Fruit fly (Drosophila melanogaster) whole organism, embryonic: ENCODE measurements around the gene CG8135.
A peak's percentile ranks its signal among the peaks of the same experiment; 100 is the strongest.

Source experiments
- Ada2b ChIP-seq: fragments of 200-800 bp; sonication (Bioruptor generic); IDR thresholded peaks from 2 replicates; pipeline ENCODE4 v1.3.6; 2022; ENCODE audit warnings: missing biosample characterization, missing genetic modification characterization
- Antp ChIP-seq: fragments of 200-800 bp; sonication (Bioruptor generic); optimal IDR thresholded peaks from 3 replicates; lab custom pipeline; 2016; ENCODE audit warnings: missing biosample characterization, missing genetic modification characterization
- Awh ChIP-seq: fragments of 200-800 bp; sonication (Bioruptor generic); IDR thresholded peaks from 2 replicates; pipeline ENCODE4, ENCODE4 v1.3.6; 2022; ENCODE audit warnings: missing biosample characterization, missing genetic modification characterization
- Bdp1 ChIP-seq: fragments of 200-800 bp; sonication (Bioruptor generic); optimal IDR thresholded peaks from 3 replicates; lab custom pipeline; 2016; ENCODE audit warnings: missing biosample characterization, missing genetic modification characterization
- CG10209 ChIP-seq: fragments of 200-800 bp; sonication (Bioruptor generic); optimal IDR thresholded peaks from 3 replicates; lab custom pipeline; 2017; ENCODE audit warnings: missing biosample characterization, mild to moderate bottlenecking, missing genetic modification characterization, missing genetic modification reagents
- CG10462 ChIP-seq: fragments of 200-800 bp; sonication (Bioruptor generic); optimal IDR thresholded peaks from 2 replicates; lab custom pipeline; 2016; ENCODE audit warnings: missing biosample characterization, missing genetic modification characterization
- CG10543 ChIP-seq: fragments of 200-800 bp; sonication (Bioruptor generic); optimal IDR thresholded peaks from 3 replicates; lab custom pipeline; 2017; ENCODE audit warnings: missing biosample characterization, mild to moderate bottlenecking, missing genetic modification characterization, moderate library complexity
- CG10654 ChIP-seq: fragments of 200-800 bp; sonication (Bioruptor generic); optimal IDR thresholded peaks from 2 replicates; lab custom pipeline; 2016; ENCODE audit warnings: missing biosample characterization, missing genetic modification characterization
- CG11085 ChIP-seq: fragments of 200-800 bp; sonication (Bioruptor generic); IDR thresholded peaks from 2 replicates; pipeline ENCODE4 v1.3.6; 2022; ENCODE audit warnings: missing biosample characterization, missing genetic modification characterization
- CG12155 ChIP-seq: fragments of 200-800 bp; sonication (Bioruptor generic); optimal IDR thresholded peaks from 3 replicates; lab custom pipeline; 2016; ENCODE audit warnings: missing biosample characterization, missing genetic modification characterization
- CG12942 ChIP-seq: fragments of 200-800 bp; sonication (Bioruptor generic); optimal IDR thresholded peaks from 3 replicates; lab custom pipeline; 2016; ENCODE audit warnings: missing biosample characterization, missing genetic modification characterization
- CG13296 ChIP-seq: fragments of 200-800 bp; sonication (Bioruptor generic); optimal IDR thresholded peaks from 3 replicates; lab custom pipeline; 2018; ENCODE audit warnings: missing biosample characterization, mild to moderate bottlenecking, missing genetic modification characterization
- CG1529 ChIP-seq: fragments of 200-800 bp; sonication (Bioruptor generic); optimal IDR thresholded peaks from 3 replicates; lab custom pipeline; 2018; ENCODE audit warnings: missing biosample characterization, missing genetic modification characterization
- CG18011 ChIP-seq: fragments of 200-800 bp; sonication (Bioruptor generic); optimal IDR thresholded peaks from 2 replicates; lab custom pipeline; 2017; ENCODE audit warnings: missing biosample characterization, missing genetic modification characterization, mild to moderate bottlenecking, moderate library complexity, missing genotype
- CG18476 ChIP-seq: fragments of 200-800 bp; sonication (Bioruptor generic); optimal IDR thresholded peaks from 2 replicates; lab custom pipeline; 2016; ENCODE audit warnings: missing biosample characterization, mild to moderate bottlenecking, missing genetic modification characterization
- CG18599 ChIP-seq: fragments of 200-800 bp; sonication (Bioruptor generic); optimal IDR thresholded peaks from 3 replicates; lab custom pipeline; 2017; ENCODE audit warnings: missing biosample characterization, missing genetic modification characterization, mild to moderate bottlenecking, moderate library complexity, missing genetic modification reagents
- CG33213 ChIP-seq: fragments of 200-800 bp; sonication (Bioruptor generic); optimal IDR thresholded peaks from 3 replicates; lab custom pipeline; 2016; ENCODE audit warnings: missing biosample characterization, missing genetic modification characterization
- CG3407 ChIP-seq: fragments of 200-800 bp; sonication (Bioruptor generic); optimal IDR thresholded peaks from 2 replicates; lab custom pipeline; 2018; ENCODE audit warnings: missing biosample characterization, mild to moderate bottlenecking, missing genetic modification characterization
- CG4424 ChIP-seq: fragments of 200-800 bp; sonication (Bioruptor generic); optimal IDR thresholded peaks from 3 replicates; lab custom pipeline; 2016; ENCODE audit warnings: missing biosample characterization, missing genetic modification characterization
- CG4617 ChIP-seq: fragments of 200-800 bp; sonication (Bioruptor generic); optimal IDR thresholded peaks from 3 replicates; lab custom pipeline; 2016; ENCODE audit warnings: missing biosample characterization, missing genetic modification characterization, borderline replicate concordance
- CG7372 ChIP-seq: fragments of 200-800 bp; sonication (Bioruptor generic); IDR thresholded peaks from 2 replicates; pipeline ENCODE4 v1.3.6; 2022; ENCODE audit warnings: missing biosample characterization, missing genetic modification characterization
- CTCF ChIP-seq: fragments of 200-800 bp; sonication (Bioruptor generic); optimal IDR thresholded peaks from 2 replicates; lab custom pipeline; 2017; ENCODE audit warnings: missing biosample characterization, mild to moderate bottlenecking, missing genetic modification characterization, moderate library complexity
- CkIIα-i1 ChIP-seq: fragments of 200-800 bp; sonication (Bioruptor generic); IDR thresholded peaks from 2 replicates; pipeline ENCODE4 v1.3.6; 2022; ENCODE audit warnings: missing biosample characterization, missing genetic modification characterization
- Dfd ChIP-seq, 2 experiments: fragments of >200 bp; optimal IDR thresholded peaks; 2 replicates each; lab custom pipeline; 2017; ENCODE audit warnings: missing biosample characterization in 2 of 2, missing genetic modification characterization in 2 of 2
- H2.0 ChIP-seq: fragments of 200-800 bp; sonication (Bioruptor generic); IDR thresholded peaks from 2 replicates; pipeline ENCODE4 v1.3.6; 2022; ENCODE audit warnings: missing biosample characterization, missing genetic modification characterization
- HmgD ChIP-seq: fragments of 200-800 bp; sonication (Bioruptor generic); optimal IDR thresholded peaks from 3 replicates; lab custom pipeline; 2016; ENCODE audit warnings: missing biosample characterization, missing genetic modification characterization
- MESR4 ChIP-seq: fragments of 200-800 bp; sonication (Bioruptor generic); optimal IDR thresholded peaks from 2 replicates; lab custom pipeline; 2018; ENCODE audit warnings: missing biosample characterization, mild to moderate bottlenecking, missing genetic modification characterization, moderate library complexity
- MTF-1 ChIP-seq: fragments of 200-800 bp; sonication (Bioruptor generic); optimal IDR thresholded peaks from 2 replicates; lab custom pipeline; 2018; ENCODE audit warnings: missing biosample characterization, mild to moderate bottlenecking, missing genetic modification characterization, borderline replicate concordance
- NC2β ChIP-seq: fragments of 200-800 bp; sonication (Bioruptor generic); optimal IDR thresholded peaks from 2 replicates; lab custom pipeline; 2016; ENCODE audit warnings: missing biosample characterization, missing genetic modification characterization
- ara ChIP-seq: fragments of 200-800 bp; sonication (Bioruptor generic); IDR thresholded peaks from 2 replicates; pipeline ENCODE4 v1.3.6; 2022; ENCODE audit warnings: missing biosample characterization, missing genetic modification characterization
- bigmax ChIP-seq: fragments of 200-800 bp; sonication (Bioruptor generic); optimal IDR thresholded peaks from 2 replicates; lab custom pipeline; 2018; ENCODE audit warnings: missing biosample characterization, mild to moderate bottlenecking, missing genetic modification characterization
- cas ChIP-seq: fragments of 200-800 bp; sonication (Bioruptor generic); IDR thresholded peaks from 2 replicates; pipeline ENCODE4 v1.3.6; 2022; ENCODE audit warnings: missing biosample characterization, missing genetic modification characterization
- chm ChIP-seq: fragments of 200-800 bp; sonication (Bioruptor generic); IDR thresholded peaks from 2 replicates; pipeline ENCODE4 v1.3.6; 2022; ENCODE audit warnings: missing biosample characterization, missing genetic modification characterization
- dan ChIP-seq: fragments of 200-800 bp; sonication (Bioruptor generic); IDR thresholded peaks from 2 replicates; pipeline ENCODE4 v1.3.6; 2022; ENCODE audit warnings: missing biosample characterization, missing genetic modification characterization
- dmrt99B ChIP-seq: fragments of 200-800 bp; sonication (Bioruptor generic); optimal IDR thresholded peaks from 2 replicates; lab custom pipeline; 2018; ENCODE audit warnings: missing biosample characterization, mild to moderate bottlenecking, missing genetic modification characterization, moderate library complexity
- eve ChIP-seq, 2 experiments: fragments of >200 bp; optimal IDR thresholded peaks; 2 replicates each; lab custom pipeline; 2017; ENCODE audit warnings: missing biosample characterization in 2 of 2, missing genetic modification characterization in 2 of 2
- fd64A ChIP-seq: fragments of 200-800 bp; sonication (Bioruptor generic); optimal IDR thresholded peaks from 3 replicates; lab custom pipeline; 2018; ENCODE audit warnings: missing biosample characterization, mild to moderate bottlenecking, missing genetic modification characterization
- fd96Cb ChIP-seq: fragments of 200-800 bp; sonication (Bioruptor generic); optimal IDR thresholded peaks from 2 replicates; lab custom pipeline; 2018; ENCODE audit warnings: missing biosample characterization, mild to moderate bottlenecking, missing genetic modification characterization, moderate library complexity
- lilli ChIP-seq: fragments of 200-800 bp; sonication (Bioruptor generic); optimal IDR thresholded peaks from 3 replicates; lab custom pipeline; 2016; ENCODE audit warnings: missing biosample characterization, missing genetic modification characterization
- phol ChIP-seq: fragments of 200-800 bp; sonication (Bioruptor generic); optimal IDR thresholded peaks from 3 replicates; lab custom pipeline; 2018; ENCODE audit warnings: missing biosample characterization, mild to moderate bottlenecking, missing genetic modification characterization, moderate library complexity
- pzg ChIP-seq: fragments of 200-800 bp; sonication (Bioruptor generic); optimal IDR thresholded peaks from 3 replicates; lab custom pipeline; 2018; ENCODE audit warnings: missing biosample characterization, mild to moderate bottlenecking, missing genetic modification characterization, moderate library complexity
- ranshi ChIP-seq: fragments of 200-800 bp; sonication (Bioruptor generic); IDR thresholded peaks from 2 replicates; pipeline ENCODE4 v1.3.6; 2022; ENCODE audit warnings: missing biosample characterization, missing genetic modification characterization
- repo ChIP-seq: fragments of 200-800 bp; sonication (Bioruptor generic); optimal IDR thresholded peaks from 2 replicates; lab custom pipeline; 2016; ENCODE audit warnings: missing biosample characterization, missing genetic modification characterization
- row ChIP-seq: fragments of 200-800 bp; sonication (Bioruptor generic); IDR thresholded peaks from 3 replicates; pipeline ENCODE4 v1.3.6; 2022; ENCODE audit warnings: missing biosample characterization, missing genetic modification characterization
- sd ChIP-seq: fragments of 200-800 bp; sonication (Bioruptor generic); optimal IDR thresholded peaks from 3 replicates; lab custom pipeline; 2018; ENCODE audit warnings: missing biosample characterization, mild to moderate bottlenecking, missing genetic modification characterization, moderate library complexity
- sens ChIP-seq: fragments of 200-800 bp; sonication (Bioruptor generic); peaks from one replicate; lab custom pipeline; 2016; ENCODE audit warnings: missing biosample characterization, missing genetic modification characterization
- shn ChIP-seq: fragments of 200-800 bp; sonication (Bioruptor generic); optimal IDR thresholded peaks from 3 replicates; lab custom pipeline; 2016; ENCODE audit warnings: missing biosample characterization, missing genetic modification characterization
- sisA ChIP-seq: fragments of 200-800 bp; sonication (Bioruptor generic); IDR thresholded peaks from 2 replicates; pipeline ENCODE4 v1.3.6; 2022; ENCODE audit warnings: missing biosample characterization, missing genetic modification characterization
- so ChIP-seq: fragments of 200-800 bp; sonication (Bioruptor generic); IDR thresholded peaks from 3 replicates; pipeline ENCODE4 v1.3.6; 2022; ENCODE audit warnings: missing biosample characterization, missing genetic modification characterization
- toy ChIP-seq: fragments of 200-800 bp; sonication (Bioruptor generic); IDR thresholded peaks from 2 replicates; pipeline ENCODE4 v1.3.6; 2022; ENCODE audit warnings: missing biosample characterization, missing genetic modification characterization
- unc-4 ChIP-seq: fragments of 200-800 bp; sonication (Bioruptor generic); IDR thresholded peaks from 2 replicates; pipeline ENCODE4 v1.3.6; 2022; ENCODE audit warnings: missing biosample characterization, missing genetic modification characterization; ENCODE audit not compliant: partially characterized antibody
- wek ChIP-seq: fragments of 200-800 bp; sonication (Bioruptor generic); optimal IDR thresholded peaks from 3 replicates; lab custom pipeline; 2018; ENCODE audit warnings: missing biosample characterization, mild to moderate bottlenecking, missing genetic modification characterization, moderate library complexity
- zfh1 ChIP-seq: fragments of 200-800 bp; sonication (Bioruptor generic); IDR thresholded peaks from 3 replicates; pipeline ENCODE4 v1.3.6; 2022; ENCODE audit warnings: missing biosample characterization, missing genetic modification characterization

CG8135 gene

dm6 chr3R:9370413-9370812, 33.8 kb upstream of the CG8135 start (continued):
- TF ChIP-seq shn (GFP tag; lab: Kevin White, UChicago) (no peak), CG10654 (peak; percentile 10), Dfd (GFP tag; optimal IDR thresholded peaks at IDR 0.05; lab: Kevin White, UChicago) (no peak), cas (GFP tag; lab: Robert Waterston, UW) (no peak), pzg (no peak), CG10462 (no peak), CG1529 (GFP tag; lab: Kevin White, UChicago) (no peak), MESR4 (GFP tag; lab: Kevin White, UChicago) (no peak), CG4617 (no peak), CG33213 (GFP tag; lab: Kevin White, UChicago) (no peak), eve (GFP tag; optimal IDR thresholded peaks at IDR 0.05; lab: Kevin White, UChicago) (no peak), CG12155 (GFP tag; lab: Kevin White, UChicago) (peak; percentile 41), phol (peak; percentile 44), H2.0 (GFP tag; lab: Robert Waterston, UW) (peak; percentile 13; the same call in 1 of the 2 replicates), Awh (GFP tag; lab: Robert Waterston, UW) (no peak), chm (GFP tag; lab: Robert Waterston, UW) (no peak), CG18011 (GFP tag; lab: Kevin White, UChicago) (peak; percentile 27), CG12942 (GFP tag; lab: Kevin White, UChicago) (peak; percentile 34), CG10543 (peak; percentile 41), HmgD (no peak), Antp (GFP tag; lab: Kevin White, UChicago) (peak; percentile 23), bigmax (GFP tag; lab: Kevin White, UChicago) (no peak), wek (GFP tag; lab: Kevin White, UChicago) (no peak), Ada2b (peak; percentile 69), row (GFP tag; lab: Robert Waterston, UW) (peak; percentile 85), unc-4 (GFP tag; lab: Robert Waterston, UW) (no peak), MTF-1 (GFP tag; lab: Kevin White, UChicago) (no peak), CG4424 (GFP tag; lab: Kevin White, UChicago) (peak; percentile 12), dmrt99B (tag; lab: Kevin White, UChicago) (peak; percentile 68), CG11085 (no peak), ranshi (GFP tag; lab: Robert Waterston, UW) (peak; percentile 51; the same call in 1 of the 2 replicates), ara (GFP tag; lab: Robert Waterston, UW) (no peak), lilli (peak; percentile 67), CkIIα-i1 (no peak), CG7372 (0 out of 2 replicates have a peak, but pooled peaks have one; percentile 38), dan (GFP tag; lab: Robert Waterston, UW) (no peak), zfh1 (GFP tag; lab: Robert Waterston, UW) (peak; percentile 35; the same call in 1 of the 3 replicates), sens (GFP tag; lab: Kevin White, UChicago) (peak; percentile 81), NC2β (GFP tag; lab: Kevin White, UChicago) (no peak), so (GFP tag; lab: Robert Waterston, UW) (peak; percentile 71), toy (no peak), CG10209 (GFP tag; lab: Kevin White, UChicago) (peak; percentile 47), CG13296 (peak; percentile 72), repo (GFP tag; lab: Kevin White, UChicago) (no peak), CTCF (GFP tag; lab: Kevin White, UChicago) (no peak), fd96Cb (tag; lab: Kevin White, UChicago) (peak; percentile 40), sd (tag; lab: Kevin White, UChicago) (peak; percentile 53), fd64A (GFP tag; lab: Kevin White, UChicago) (no peak), CG18476 (GFP tag; lab: Kevin White, UChicago) (no peak), sisA (GFP tag; lab: Robert Waterston, UW) (peak; percentile 50), CG3407 (GFP tag; lab: Kevin White, UChicago) (no peak), Bdp1 (GFP tag; lab: Kevin White, UChicago) (no peak), CG18599 (peak; percentile 59)
